ENCODE assay signal across 6 worm cellular contexts in the genomic region with DNA sequence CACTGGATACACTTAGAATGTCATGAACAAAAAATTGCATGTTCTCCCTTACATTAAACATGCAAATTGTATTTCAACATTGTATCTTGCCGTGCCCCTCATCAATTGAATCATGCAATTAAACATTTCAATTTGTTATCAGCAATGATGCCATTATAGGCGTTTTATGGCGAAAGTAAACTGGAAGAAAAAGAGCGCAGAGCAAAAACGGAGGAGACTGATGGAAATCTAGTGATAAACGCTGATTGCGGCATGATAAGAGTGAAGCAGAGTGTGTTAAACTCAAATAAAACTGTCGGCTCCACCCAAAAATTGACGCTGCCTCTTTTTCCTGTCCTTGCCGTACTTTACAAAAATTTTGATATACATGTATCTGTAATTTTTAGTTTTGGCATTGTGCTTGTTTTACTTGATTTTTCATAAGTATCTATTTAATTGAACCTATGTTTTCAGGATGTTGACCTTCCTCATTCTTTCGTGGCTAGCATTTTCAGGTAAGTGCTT.
TF ChIP-seq lines count a peak whose summit lies in the region.

A gene (plus strand): TSS at position 454 of the 504 bp plus-strand sequence.

TF ChIP-seq in whole organism, L1 larva, 84 proteins besides CTCF, POLR2A, EP300 and RAD21 (continues in another document):
- TF ChIP-seq nhr-90 (tag; optimal IDR thresholded peaks at IDR 0.05; lab: Kevin White, UChicago; ENCODE audit: poor library complexity) (peak; percentile 33), ceh-82 (tag; optimal IDR thresholded peaks at IDR 0.05; lab: Kevin White, UChicago) (no peak), hpl-2 (GFP tag; optimal IDR thresholded peaks at IDR 0.05; lab: Kevin White, UChicago) (peak; percentile 14), aly-2 (tag; optimal IDR thresholded peaks at IDR 0.05; lab: Kevin White, UChicago) (no peak), sup-37 (GFP tag; optimal IDR thresholded peaks at IDR 0.05; lab: Kevin White, UChicago) (no peak), lin-35 (GFP tag; optimal IDR thresholded peaks at IDR 0.05; lab: Kevin White, UChicago) (peak in 1 of 2 experiments; percentile 44), unc-98 (GFP tag; IDR thresholded peaks at IDR 0.05; lab: Robert Waterston, UW) (no peak), lin-39 (tag; optimal IDR thresholded peaks at IDR 0.05; lab: Kevin White, UChicago) (no peak), lsy-2 (tag; optimal IDR thresholded peaks at IDR 0.05; lab: Kevin White, UChicago) (no peak), tlp-1 (tag; optimal IDR thresholded peaks at IDR 0.05; lab: Kevin White, UChicago) (peak; percentile 23), sox-4 (tag; optimal IDR thresholded peaks at IDR 0.05; lab: Kevin White, UChicago) (no peak), fkh-4 (tag; optimal IDR thresholded peaks at IDR 0.05; lab: Kevin White, UChicago; ENCODE audit: borderline replicate concordance) (no peak), zip-4 (GFP tag; optimal IDR thresholded peaks at IDR 0.05; lab: Kevin White, UChicago) (no peak), ces-1 (GFP tag; optimal IDR thresholded peaks at IDR 0.05; lab: Kevin White, UChicago) (no peak)

TF ChIP-seq in whole organism, L2 larva, 48 proteins besides CTCF, POLR2A, EP300 and RAD21 (continues in another document):
- TF ChIP-seq F13H6.1 (tag; optimal IDR thresholded peaks at IDR 0.05; lab: Kevin White, UChicago): peak; percentile 21
- no peak for TF ChIP-seq zag-1 (tag; optimal IDR thresholded peaks at IDR 0.05; lab: Kevin White, UChicago)
- peak; percentile 25 for TF ChIP-seq skn-1 (tag; optimal IDR thresholded peaks at IDR 0.05; lab: Kevin White, UChicago)
- no peak for TF ChIP-seq ztf-4 (tag; optimal IDR thresholded peaks at IDR 0.05; lab: Kevin White, UChicago)
- TF ChIP-seq nhr-11 (tag; optimal IDR thresholded peaks at IDR 0.05; lab: Kevin White, UChicago): no peak
- TF ChIP-seq fos-1 (tag; optimal IDR thresholded peaks at IDR 0.05; lab: Kevin White, UChicago): peak; percentile 99
- no peak for TF ChIP-seq lsy-2 (tag; optimal IDR thresholded peaks at IDR 0.05; lab: Kevin White, UChicago)
- TF ChIP-seq nhr-237 (tag; optimal IDR thresholded peaks at IDR 0.05; lab: Kevin White, UChicago): no peak
- TF ChIP-seq lin-11 (tag; optimal IDR thresholded peaks at IDR 0.05; lab: Kevin White, UChicago): no peak
- TF ChIP-seq sem-4 (tag; optimal IDR thresholded peaks at IDR 0.05; lab: Kevin White, UChicago): no peak
- TF ChIP-seq ztf-1 (GFP tag; conservative IDR thresholded peaks at IDR 0.05; lab: Robert Waterston, UW): no peak
- TF ChIP-seq nhr-10 (tag; optimal IDR thresholded peaks at IDR 0.05; lab: Kevin White, UChicago): no peak
- no peak for TF ChIP-seq nhr-21 (tag; optimal IDR thresholded peaks at IDR 0.05; lab: Kevin White, UChicago)
- TF ChIP-seq dmd-4 (tag; optimal IDR thresholded peaks at IDR 0.05; lab: Kevin White, UChicago): no peak
- TF ChIP-seq crh-2 (tag; optimal IDR thresholded peaks at IDR 0.05; lab: Kevin White, UChicago): peak; percentile 71

TF ChIP-seq in whole organism, L3 larva, 47 proteins besides CTCF, POLR2A, EP300 and RAD21:
- TF ChIP-seq pha-4 (tag; optimal IDR thresholded peaks at IDR 0.05; lab: Kevin White, UChicago) (peak; percentile 64), pqm-1 (tag; optimal IDR thresholded peaks at IDR 0.05; lab: Kevin White, UChicago) (peak; percentile 99), elt-2 (tag; optimal IDR thresholded peaks at IDR 0.05; lab: Kevin White, UChicago) (peak; percentile 99), nhr-43 (tag; optimal IDR thresholded peaks at IDR 0.05; lab: Kevin White, UChicago; ENCODE audit: poor library complexity, severe bottlenecking) (no peak), jun-1 (tag; optimal IDR thresholded peaks at IDR 0.05; lab: Kevin White, UChicago) (peak; percentile 72), fkh-10 (GFP tag; optimal IDR thresholded peaks at IDR 0.05; lab: Kevin White, UChicago) (no peak)

TF ChIP-seq in whole organism, L4 larva, 104 proteins besides CTCF, POLR2A, EP300 and RAD21 (continues in another document):
- TF ChIP-seq nhr-48 (tag; optimal IDR thresholded peaks at IDR 0.05; lab: Kevin White, UChicago): peak; percentile 7
- TF ChIP-seq nhr-41 (GFP tag; IDR thresholded peaks at IDR 0.05; lab: Robert Waterston, UW): no peak
- no peak for TF ChIP-seq jun-1 (tag; optimal IDR thresholded peaks at IDR 0.05; lab: Kevin White, UChicago)
- no peak for TF ChIP-seq attf-4 (tag; optimal IDR thresholded peaks at IDR 0.05; lab: Kevin White, UChicago)
- no peak for TF ChIP-seq D1046.2 (GFP tag; IDR thresholded peaks at IDR 0.05; lab: Robert Waterston, UW)
- TF ChIP-seq mdt-29 (GFP tag; IDR thresholded peaks at IDR 0.05; lab: Robert Waterston, UW): no peak
- peak; percentile 94 for TF ChIP-seq dmd-6 (GFP tag; IDR thresholded peaks at IDR 0.05; lab: Robert Waterston, UW)
- no peak for TF ChIP-seq tag-97 (GFP tag; IDR thresholded peaks at IDR 0.05; lab: Robert Waterston, UW)
- TF ChIP-seq dve-1 (tag; optimal IDR thresholded peaks at IDR 0.05; lab: Kevin White, UChicago; ENCODE audit: insufficient read depth): peak; percentile 88
- TF ChIP-seq daf-19 (GFP tag; conservative IDR thresholded peaks at IDR 0.05; lab: Robert Waterston, UW): no peak
- no peak for TF ChIP-seq madf-9 (GFP tag; conservative IDR thresholded peaks at IDR 0.05; lab: Robert Waterston, UW)
- TF ChIP-seq hmg-1.1 (GFP tag; IDR thresholded peaks at IDR 0.05; lab: Robert Waterston, UW): no peak
- TF ChIP-seq spr-3 (GFP tag; optimal IDR thresholded peaks at IDR 0.05; lab: Kevin White, UChicago): no peak
- TF ChIP-seq ama-1 (optimal IDR thresholded peaks at IDR 0.05; lab: Kevin White, UChicago): no peak
- no peak for TF ChIP-seq ZK546.5 (tag; optimal IDR thresholded peaks at IDR 0.05; lab: Kevin White, UChicago)
- no peak for TF ChIP-seq lsy-2 (tag; optimal IDR thresholded peaks at IDR 0.05; lab: Kevin White, UChicago)
- no peak for TF ChIP-seq ceh-28 (tag; optimal IDR thresholded peaks at IDR 0.05; lab: Kevin White, UChicago)
- TF ChIP-seq snpc-4 (tag; optimal IDR thresholded peaks at IDR 0.05; lab: Kevin White, UChicago): no peak
- no peak for TF ChIP-seq aly-2 (tag; optimal IDR thresholded peaks at IDR 0.05; lab: Kevin White, UChicago)

TF ChIP-seq in whole organism, late embryonic, 69 proteins besides CTCF, POLR2A, EP300 and RAD21:
- TF ChIP-seq pax-1 (tag; optimal IDR thresholded peaks at IDR 0.05; lab: Kevin White, UChicago) (no peak), elt-2 (tag; optimal IDR thresholded peaks at IDR 0.05; lab: Kevin White, UChicago) (peak; percentile 85), K09A11.1 (tag; optimal IDR thresholded peaks at IDR 0.05; lab: Kevin White, UChicago; ENCODE audit: insufficient read depth) (no peak)
TF ChIP-seq in whole organism, late embryonic: peak in this region for 1.

TF ChIP-seq in whole organism, young adult, 124 proteins besides CTCF, POLR2A, EP300 and RAD21 (continues in another document):
- TF ChIP-seq C06A6.2 (GFP tag; conservative IDR thresholded peaks at IDR 0.05; lab: Robert Waterston, UW) (no peak), F52B5.7 (tag; optimal IDR thresholded peaks at IDR 0.05; lab: Kevin White, UChicago) (no peak), bed-2 (GFP tag; IDR thresholded peaks at IDR 0.05; lab: Robert Waterston, UW) (no peak), repo-1 (tag; optimal IDR thresholded peaks at IDR 0.05; lab: Kevin White, UChicago) (no peak), pha-4 (tag; optimal IDR thresholded peaks at IDR 0.05; lab: Kevin White, UChicago) (peak; percentile 44), hlh-26 (GFP tag; conservative IDR thresholded peaks at IDR 0.05; lab: Robert Waterston, UW) (no peak), aptf-3 (GFP tag; IDR thresholded peaks at IDR 0.05; lab: Robert Waterston, UW) (no peak), B0035.1 (tag; optimal IDR thresholded peaks at IDR 0.05; lab: Kevin White, UChicago) (no peak), nhr-80 (tag; optimal IDR thresholded peaks at IDR 0.05; lab: Kevin White, UChicago) (peak; percentile 98), chd-7 (tag; optimal IDR thresholded peaks at IDR 0.05; lab: Kevin White, UChicago) (no peak), ceh-27 (GFP tag; optimal IDR thresholded peaks at IDR 0.05; lab: Kevin White, UChicago) (no peak), mel-28 (tag; optimal IDR thresholded peaks at IDR 0.05; lab: Kevin White, UChicago; ENCODE audit: borderline replicate concordance) (no peak), B0019.2 (GFP tag; conservative IDR thresholded peaks at IDR 0.05; lab: Robert Waterston, UW) (no peak), athp-1 (tag; optimal IDR thresholded peaks at IDR 0.05; lab: Kevin White, UChicago) (no peak), lsy-27 (tag; optimal IDR thresholded peaks at IDR 0.05; lab: Kevin White, UChicago; ENCODE audit: borderline replicate concordance, insufficient read depth) (no peak), ZK185.1 (tag; optimal IDR thresholded peaks at IDR 0.05; lab: Kevin White, UChicago; ENCODE audit: poor library complexity, severe bottlenecking) (no peak), F10E7.11 (tag; optimal IDR thresholded peaks at IDR 0.05; lab: Kevin White, UChicago) (no peak), ztf-25 (GFP tag; IDR thresholded peaks at IDR 0.05; lab: Robert Waterston, UW) (no peak), hrde-1 (tag; optimal IDR thresholded peaks at IDR 0.05; lab: Kevin White, UChicago; ENCODE audit: borderline replicate concordance) (no peak), F57C9.4 (tag; optimal IDR thresholded peaks at IDR 0.05; lab: Kevin White, UChicago) (no peak), dox-1 (GFP tag; IDR thresholded peaks at IDR 0.05; lab: Robert Waterston, UW) (no peak; the same call in 1 of the 2 replicates), egl-18 (GFP tag; IDR thresholded peaks at IDR 0.05; lab: Robert Waterston, UW) (no peak), hmg-20 (GFP tag; IDR thresholded peaks at IDR 0.05; lab: Robert Waterston, UW) (no peak), sea-2 (GFP tag; IDR thresholded peaks at IDR 0.05; lab: Robert Waterston, UW) (no peak), nhr-27 (tag; optimal IDR thresholded peaks at IDR 0.05; lab: Kevin White, UChicago) (no peak), nfya-1 (tag; optimal IDR thresholded peaks at IDR 0.05; lab: Kevin White, UChicago; ENCODE audit: borderline replicate concordance, insufficient read depth) (no peak), nfya-2 (GFP tag; IDR thresholded peaks at IDR 0.05; lab: Robert Waterston, UW) (no peak), Y79H2A.3 (GFP tag; conservative IDR thresholded peaks at IDR 0.05; lab: Robert Waterston, UW) (no peak), snpc-3.4 (tag; optimal IDR thresholded peaks at IDR 0.05; lab: Kevin White, UChicago) (no peak), attf-5 (GFP tag; optimal IDR thresholded peaks at IDR 0.05; lab: Kevin White, UChicago) (no peak), hlh-12 (tag; optimal IDR thresholded peaks at IDR 0.05; lab: Kevin White, UChicago) (no peak), ets-4 (GFP tag; optimal IDR thresholded peaks at IDR 0.05; lab: Kevin White, UChicago) (peak; percentile 81), cebp-1 (GFP tag; IDR thresholded peaks at IDR 0.05; lab: Robert Waterston, UW) (no peak), cebp-1 (tag; optimal IDR thresholded peaks at IDR 0.05; lab: Kevin White, UChicago) (peak; percentile 64), F49E8.2 (tag; optimal IDR thresholded peaks at IDR 0.05; lab: Kevin White, UChicago; ENCODE audit: insufficient read depth) (no peak), hmg-1.2 (GFP tag; IDR thresholded peaks at IDR 0.05; lab: Robert Waterston, UW) (no peak)
